Fruit fly (Drosophila melanogaster): ENCODE data around the gene X11L.

Gene X11L

DNA sequence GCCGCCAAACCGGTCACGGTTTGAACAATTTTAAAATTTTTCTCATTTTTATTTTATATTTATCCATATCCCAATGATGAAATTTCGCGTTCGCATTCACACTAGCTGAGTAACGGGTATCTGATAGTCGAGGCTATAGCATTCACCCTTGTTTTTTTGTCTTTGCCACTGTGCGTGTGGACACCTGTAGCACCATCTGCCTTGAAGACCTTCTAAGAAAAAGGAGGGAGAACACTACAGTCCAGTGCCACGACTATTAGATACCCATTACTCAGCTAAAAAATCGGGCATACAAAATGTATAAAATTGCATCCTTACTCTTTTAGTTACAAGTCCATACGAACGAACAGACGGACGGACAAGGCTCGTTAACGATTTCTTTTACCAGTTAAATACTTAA lies 22.8 kb downstream of the X11L start:
- 0 out of 3 replicates have a peak, but pooled peaks have one; percentile 62 for TF ChIP-seq hb (GFP tag; IDR thresholded peaks at IDR 0.05; ENCODE audit: partially characterized antibody)
- 0 out of 2 replicates have a peak, but pooled peaks have one; percentile 14 for TF ChIP-seq bbx (GFP tag; IDR thresholded peaks at IDR 0.05; ENCODE audit: partially characterized antibody)
- no peak for TF ChIP-seq emc (GFP tag; optimal IDR thresholded peaks at IDR 0.05)
- TF ChIP-seq CG7963 (GFP tag; IDR thresholded peaks at IDR 0.05; ENCODE audit: partially characterized antibody): peak; percentile 37; the same call in 1 of the 3 replicates
- peak; percentile 29; the same call in 1 of the 2 replicates for TF ChIP-seq tna (GFP tag; IDR thresholded peaks at IDR 0.05; ENCODE audit: partially characterized antibody)
- TF ChIP-seq sima (GFP tag; optimal IDR thresholded peaks at IDR 0.05): no peak
- peak; percentile 49; the same call in 1 of the 3 replicates for TF ChIP-seq CG6791 (GFP tag; IDR thresholded peaks at IDR 0.05; ENCODE audit: partially characterized antibody)
- peak; percentile 48; the same call in 1 of the 2 replicates for TF ChIP-seq nerfin-2 (GFP tag; IDR thresholded peaks at IDR 0.05; ENCODE audit: partially characterized antibody)
- peak; percentile 57; the same call in 1 of the 3 replicates for TF ChIP-seq CG14860 (GFP tag; IDR thresholded peaks at IDR 0.05; ENCODE audit: partially characterized antibody)
- 0 out of 2 replicates have a peak, but pooled peaks have one; percentile 12 for TF ChIP-seq Scr (GFP tag; IDR thresholded peaks at IDR 0.05; ENCODE audit: partially characterized antibody)
- TF ChIP-seq Bgb (GFP tag; IDR thresholded peaks at IDR 0.05; ENCODE audit: partially characterized antibody): 0 out of 2 replicates have a peak, but pooled peaks have one; percentile 7
- TF ChIP-seq vnd (GFP tag; IDR thresholded peaks at IDR 0.05; ENCODE audit: partially characterized antibody): 0 out of 3 replicates have a peak, but pooled peaks have one; percentile 22
- no peak for TF ChIP-seq CG15601 (tag; optimal IDR thresholded peaks at IDR 0.05)
- no peak for TF ChIP-seq Spps (tag; optimal IDR thresholded peaks at IDR 0.05)
- peak; percentile 66 for TF ChIP-seq HLH4C (GFP tag; IDR thresholded peaks at IDR 0.05; ENCODE audit: partially characterized antibody)
- TF ChIP-seq CG16813 (GFP tag; IDR thresholded peaks at IDR 0.05; ENCODE audit: partially characterized antibody): peak; percentile 51
- no peak for TF ChIP-seq CG12942 (GFP tag; optimal IDR thresholded peaks at IDR 0.05)

DNA sequence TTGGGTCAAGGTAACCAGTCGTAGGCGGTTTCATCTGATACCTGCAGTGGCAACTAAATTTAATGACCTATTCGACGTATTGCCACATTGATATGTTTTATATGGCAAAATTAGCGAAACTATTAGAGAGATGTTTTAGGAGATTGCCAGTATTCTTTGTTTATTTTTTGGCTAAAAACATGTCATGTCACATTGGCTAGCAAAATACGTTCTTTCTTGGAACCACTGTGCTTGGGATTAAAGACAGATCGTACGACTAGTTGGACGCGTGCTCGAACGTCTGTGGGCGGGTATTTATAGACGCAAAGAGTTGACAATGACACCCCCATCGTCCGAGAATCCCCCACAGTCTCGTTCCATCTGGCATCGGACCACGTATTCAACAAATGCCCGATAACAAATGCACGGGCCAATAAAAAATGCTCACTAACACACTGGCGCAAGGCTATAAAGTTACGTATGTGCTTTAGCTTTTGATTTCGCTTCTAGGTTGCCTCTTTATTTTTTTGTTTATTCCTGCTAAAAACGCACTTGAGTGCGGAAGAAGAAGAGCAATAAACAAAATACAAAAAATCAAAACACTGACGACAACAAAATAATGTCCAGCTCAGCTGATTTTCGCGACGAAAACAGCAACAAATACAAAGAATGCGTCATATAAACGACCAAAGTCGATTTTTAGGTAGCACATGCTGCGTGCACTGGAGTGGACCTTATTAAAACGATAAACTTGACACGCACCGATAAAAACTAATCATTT lies 25.0 kb downstream of the X11L start:
- TF ChIP-seq Pdp1 (GFP tag; optimal IDR thresholded peaks at IDR 0.05): peak in 1 of 2 experiments; percentile 19
- TF ChIP-seq onecut (GFP tag; IDR thresholded peaks at IDR 0.05): no peak
- peak; percentile 80 for TF ChIP-seq sr (GFP tag; IDR thresholded peaks at IDR 0.05)
- TF ChIP-seq chinmo (GFP tag; IDR thresholded peaks at IDR 0.05; ENCODE audit: partially characterized antibody): peak; percentile 84
- 0 out of 2 replicates have a peak, but pooled peaks have one; percentile 10 for TF ChIP-seq CG11696 (GFP tag; IDR thresholded peaks at IDR 0.05)
- TF ChIP-seq corto (GFP tag; optimal IDR thresholded peaks at IDR 0.05): no peak
- peak; percentile 0 for TF ChIP-seq Med (GFP tag)
- peak; percentile 10 for TF ChIP-seq p53 (GFP tag; optimal IDR thresholded peaks at IDR 0.05)
- no peak for TF ChIP-seq CG34224 (GFP tag; IDR thresholded peaks at IDR 0.05; ENCODE audit: partially characterized antibody)
- TF ChIP-seq Drgx (GFP tag; IDR thresholded peaks at IDR 0.05): peak; percentile 57
- no peak for TF ChIP-seq NFAT (GFP tag; IDR thresholded peaks at IDR 0.05)
- no peak for TF ChIP-seq sob (GFP tag; IDR thresholded peaks at IDR 0.05)
- peak; percentile 17; the same call in 1 of the 2 replicates for TF ChIP-seq CG13287 (GFP tag; IDR thresholded peaks at IDR 0.05; ENCODE audit: partially characterized antibody)
- TF ChIP-seq CG42726 (GFP tag; IDR thresholded peaks at IDR 0.05; ENCODE audit: partially characterized antibody): no peak
- TF ChIP-seq CG12769 (tag; optimal IDR thresholded peaks at IDR 0.05): peak; percentile 52
- no peak for TF ChIP-seq CG9727 (GFP tag; optimal IDR thresholded peaks at IDR 0.05)

DNA sequence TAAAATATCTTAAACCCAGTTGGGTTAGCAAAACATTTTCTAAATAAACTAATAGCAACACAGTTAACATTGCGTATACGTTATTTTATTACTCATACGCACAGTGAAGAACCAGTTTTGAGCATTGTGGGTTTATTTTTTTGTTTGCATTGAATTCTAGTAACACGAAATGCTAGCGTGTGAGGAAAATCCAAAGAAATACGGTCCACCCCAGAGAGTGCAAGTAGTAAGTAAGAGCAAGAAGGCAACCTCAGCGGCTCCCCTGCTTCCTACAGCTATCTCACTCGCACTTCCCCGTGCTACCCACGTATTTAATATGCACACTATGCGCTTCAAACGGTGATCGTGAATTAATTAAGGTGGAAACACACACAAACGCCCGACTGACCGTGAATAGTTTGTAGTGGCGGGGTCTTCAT lies 25.6 kb downstream of the X11L start:
- TF ChIP-seq zfh2 (GFP tag; optimal IDR thresholded peaks at IDR 0.05): peak; percentile 82
- TF ChIP-seq NC2α (GFP tag; optimal IDR thresholded peaks at IDR 0.05): peak; percentile 46
- TF ChIP-seq zen (tag; optimal IDR thresholded peaks at IDR 0.05): peak; percentile 62
- peak; percentile 94 for TF ChIP-seq BtbVII (GFP tag; optimal IDR thresholded peaks at IDR 0.05)
- TF ChIP-seq CG6175 (GFP tag; IDR thresholded peaks at IDR 0.05): peak; percentile 43; the same call in 1 of the 3 replicates
- TF ChIP-seq lola (GFP tag; optimal IDR thresholded peaks at IDR 0.05): peak in 1 of 3 experiments; percentile 48
- TF ChIP-seq Xrp1 (GFP tag; IDR thresholded peaks at IDR 0.05): peak; percentile 83
- TF ChIP-seq CG4424 (GFP tag; optimal IDR thresholded peaks at IDR 0.05): peak; percentile 82
- TF ChIP-seq CG9215 (GFP tag; IDR thresholded peaks at IDR 0.05): peak; percentile 62
- peak; percentile 30 for TF ChIP-seq ab (GFP tag; optimal IDR thresholded peaks at IDR 0.05)
- peak; percentile 82 for TF ChIP-seq Mrtf (GFP tag; IDR thresholded peaks at IDR 0.05)
- peak; percentile 51 for TF ChIP-seq CG33213 (GFP tag; optimal IDR thresholded peaks at IDR 0.05)
- TF ChIP-seq trem (tag; optimal IDR thresholded peaks at IDR 0.05): peak; percentile 63

Data from whole organism, embryonic.